Worm (Caenorhabditis elegans) whole organism, late embryonic: ENCODE measurements around the gene W09D6.4.

Source experiments
- C38D4.7 ChIP-seq: fragments of 200-800 bp; sonication (Bioruptor generic); optimal IDR thresholded peaks from 2 replicates; lab custom pipeline; 2018; ENCODE audit warnings: mild to moderate bottlenecking, missing genetic modification characterization, moderate library complexity, missing compliant biosample characterization
- F13H6.1 ChIP-seq: sonication (generic microtip); optimal IDR thresholded peaks from 2 replicates; lab custom pipeline; 2016; ENCODE audit warnings: missing genetic modification characterization, missing compliant biosample characterization
- K02D7.2 ChIP-seq: sonication (generic microtip); optimal IDR thresholded peaks from 2 replicates; lab custom pipeline; 2017; ENCODE audit warnings: mild to moderate bottlenecking, missing genetic modification characterization, missing compliant biosample characterization
- K09A11.1 ChIP-seq: sonication (generic microtip); optimal IDR thresholded peaks from 2 replicates; lab custom pipeline; 2017; ENCODE audit warnings: antibody characterized with exemption, mild to moderate bottlenecking, missing genetic modification characterization, missing compliant biosample characterization; ENCODE audit not compliant: insufficient read depth
- T23F11.4 ChIP-seq: fragments of 200-800 bp; sonication (Bioruptor generic); optimal IDR thresholded peaks from 2 replicates; lab custom pipeline; 2018; ENCODE audit warnings: mild to moderate bottlenecking, missing genetic modification characterization, missing compliant biosample characterization
- Y22D7AL.16 ChIP-seq: sonication (generic microtip); optimal IDR thresholded peaks from 2 replicates; lab custom pipeline; 2016; ENCODE audit warnings: missing genetic modification characterization, missing compliant biosample characterization
- ahr-1 ChIP-seq: sonication (generic microtip); optimal IDR thresholded peaks from 2 replicates; lab custom pipeline; 2016; ENCODE audit warnings: missing genetic modification characterization, missing compliant biosample characterization
- ama-1 ChIP-seq: fragments of 150-350 bp; optimal IDR thresholded peaks from 2 replicates; lab custom pipeline; 2014
- ceh-14 ChIP-seq: sonication (generic microtip); optimal IDR thresholded peaks from 2 replicates; lab custom pipeline; 2016; ENCODE audit warnings: missing genotype, missing genetic modification characterization, missing compliant biosample characterization
- ceh-19 ChIP-seq: fragments of 200-800 bp; sonication (Bioruptor generic); optimal IDR thresholded peaks from 2 replicates; lab custom pipeline; 2018; ENCODE audit warnings: mild to moderate bottlenecking, missing genetic modification characterization, missing compliant biosample characterization
- ceh-30 ChIP-seq: fragments of 150-350 bp; optimal IDR thresholded peaks from 2 replicates; lab custom pipeline; 2014; ENCODE audit warnings: missing biosample characterization, missing genetic modification characterization
- ceh-31 ChIP-seq: sonication (generic microtip); optimal IDR thresholded peaks from 2 replicates; lab custom pipeline; 2016; ENCODE audit warnings: missing genetic modification characterization, missing compliant biosample characterization
- ceh-34 ChIP-seq: sonication (generic microtip); optimal IDR thresholded peaks from 2 replicates; lab custom pipeline; 2016; ENCODE audit warnings: mild to moderate bottlenecking, missing genetic modification characterization, missing compliant biosample characterization
- ceh-45 ChIP-seq: fragments of 200-800 bp; sonication (Bioruptor generic); IDR thresholded peaks from 2 replicates; pipeline ENCODE4 v1.3.6; 2022; ENCODE audit warnings: missing genetic modification reagents, missing genetic modification characterization, missing compliant biosample characterization
- ceh-48 ChIP-seq: sonication (generic microtip); optimal IDR thresholded peaks from 2 replicates; lab custom pipeline; 2016; ENCODE audit warnings: missing genetic modification characterization, inconsistent platforms, missing compliant biosample characterization
- ceh-6 ChIP-seq: fragments of 200-800 bp; sonication (Bioruptor generic); optimal IDR thresholded peaks from 2 replicates; lab custom pipeline; 2018; ENCODE audit warnings: mild to moderate bottlenecking, missing genetic modification characterization, missing compliant biosample characterization
- ceh-9 ChIP-seq: sonication (generic microtip); optimal IDR thresholded peaks from 2 replicates; lab custom pipeline; 2016; ENCODE audit warnings: mild to moderate bottlenecking, missing genetic modification characterization, inconsistent platforms, missing compliant biosample characterization
- che-1 ChIP-seq: sonication (generic microtip); optimal IDR thresholded peaks from 2 replicates; lab custom pipeline; 2016; ENCODE audit warnings: mild to moderate bottlenecking, missing genetic modification characterization, missing compliant biosample characterization
- dmd-4 ChIP-seq: sonication (generic microtip); optimal IDR thresholded peaks from 2 replicates; lab custom pipeline; 2016; ENCODE audit warnings: borderline replicate concordance, missing genetic modification characterization, missing compliant biosample characterization
- dve-1 ChIP-seq: sonication (generic microtip); optimal IDR thresholded peaks from 2 replicates; lab custom pipeline; 2017; ENCODE audit warnings: antibody characterized with exemption, mild to moderate bottlenecking, missing genetic modification characterization, missing compliant biosample characterization
- elt-4 ChIP-seq: sonication (generic microtip); optimal IDR thresholded peaks from 2 replicates; lab custom pipeline; 2016; ENCODE audit warnings: missing genetic modification characterization, missing compliant biosample characterization
- ets-4 ChIP-seq: sonication (generic microtip); optimal IDR thresholded peaks from 2 replicates; lab custom pipeline; 2016; ENCODE audit warnings: missing genetic modification characterization, missing compliant biosample characterization
- eyg-1 ChIP-seq: sonication (generic microtip); optimal IDR thresholded peaks from 2 replicates; lab custom pipeline; 2016; ENCODE audit warnings: missing genotype, missing genetic modification characterization, missing compliant biosample characterization
- fkh-10 ChIP-seq: fragments of 150-350 bp; optimal IDR thresholded peaks from 2 replicates; lab custom pipeline; 2014; ENCODE audit warnings: missing biosample characterization, missing genetic modification reagents, missing genetic modification characterization
- hlh-13 ChIP-seq: fragments of 200-800 bp; sonication (Bioruptor generic); optimal IDR thresholded peaks from 2 replicates; lab custom pipeline; 2018; ENCODE audit warnings: mild to moderate bottlenecking, missing genetic modification characterization, missing compliant biosample characterization
- hlh-15 ChIP-seq: sonication (generic microtip); optimal IDR thresholded peaks from 2 replicates; lab custom pipeline; 2016; ENCODE audit warnings: missing genetic modification characterization, missing compliant biosample characterization
- hlh-8 ChIP-seq: sonication (generic microtip); optimal IDR thresholded peaks from 2 replicates; lab custom pipeline; 2016; ENCODE audit warnings: missing genotype, missing genetic modification characterization, missing compliant biosample characterization
- lim-6 ChIP-seq: sonication (generic microtip); optimal IDR thresholded peaks from 2 replicates; lab custom pipeline; 2016; ENCODE audit warnings: missing genetic modification characterization, missing compliant biosample characterization
- lin-11 ChIP-seq: fragments of 200-800 bp; sonication (Bioruptor generic); optimal IDR thresholded peaks from 2 replicates; lab custom pipeline; 2018; ENCODE audit warnings: mild to moderate bottlenecking, missing genetic modification characterization, missing compliant biosample characterization
- mec-3 ChIP-seq: sonication (generic microtip); optimal IDR thresholded peaks from 2 replicates; lab custom pipeline; 2016; ENCODE audit warnings: borderline replicate concordance, missing genetic modification characterization, missing compliant biosample characterization
- nfya-1 ChIP-seq: sonication (generic microtip); optimal IDR thresholded peaks from 2 replicates; lab custom pipeline; 2017; ENCODE audit warnings: missing genetic modification characterization, mild to moderate bottlenecking, missing compliant biosample characterization, antibody characterized with exemption, moderate library complexity
- nhr-232 ChIP-seq: sonication (generic microtip); optimal IDR thresholded peaks from 2 replicates; lab custom pipeline; 2016; ENCODE audit warnings: missing genetic modification characterization, missing compliant biosample characterization
- npax-4 ChIP-seq: sonication (generic microtip); optimal IDR thresholded peaks from 2 replicates; lab custom pipeline; 2016; ENCODE audit warnings: missing genetic modification characterization, missing compliant biosample characterization
- odd-2 ChIP-seq: sonication (generic microtip); optimal IDR thresholded peaks from 2 replicates; lab custom pipeline; 2017; ENCODE audit warnings: antibody characterized with exemption, mild to moderate bottlenecking, missing genetic modification characterization, missing compliant biosample characterization
- pag-3 ChIP-seq: sonication (generic microtip); optimal IDR thresholded peaks from 2 replicates; lab custom pipeline; 2016; ENCODE audit warnings: missing compliant biosample characterization, missing genetic modification characterization, borderline replicate concordance
- pax-1 ChIP-seq: fragments of 150-350 bp; optimal IDR thresholded peaks from 2 replicates; lab custom pipeline; 2014; ENCODE audit warnings: missing biosample characterization, missing genetic modification characterization
- pha-2 ChIP-seq: sonication (generic microtip); optimal IDR thresholded peaks from 2 replicates; lab custom pipeline; 2017; ENCODE audit warnings: mild to moderate bottlenecking, missing genetic modification characterization, missing compliant biosample characterization
- pha-4 ChIP-seq: fragments of 150-350 bp; optimal IDR thresholded peaks from 2 replicates; lab custom pipeline; 2018; ENCODE audit warnings: missing biosample characterization, missing genetic modification reagents, missing genetic modification characterization
- pqm-1 ChIP-seq: sonication (generic microtip); optimal IDR thresholded peaks from 2 replicates; lab custom pipeline; 2016; ENCODE audit warnings: missing genetic modification characterization, missing compliant biosample characterization
- pros-1 ChIP-seq: fragments of 150-350 bp; optimal IDR thresholded peaks from 2 replicates; lab custom pipeline; 2014; ENCODE audit warnings: missing biosample characterization, missing genetic modification reagents, missing genetic modification characterization
- rnt-1 ChIP-seq: sonication (generic microtip); optimal IDR thresholded peaks from 2 replicates; lab custom pipeline; 2016; ENCODE audit warnings: missing genetic modification characterization, missing compliant biosample characterization
- sox-2 ChIP-seq: fragments of 200-800 bp; sonication (Bioruptor generic); IDR thresholded peaks from 2 replicates; pipeline ENCODE4 v1.3.6; 2022; ENCODE audit warnings: missing genetic modification reagents, missing genetic modification characterization, missing compliant biosample characterization
- sox-4 ChIP-seq: sonication (generic microtip); optimal IDR thresholded peaks from 2 replicates; lab custom pipeline; 2017; ENCODE audit warnings: mild to moderate bottlenecking, missing genetic modification characterization, inconsistent platforms, missing compliant biosample characterization
- syd-9 ChIP-seq: sonication (generic microtip); optimal IDR thresholded peaks from 2 replicates; lab custom pipeline; 2016; ENCODE audit warnings: mild to moderate bottlenecking, missing genetic modification characterization, moderate library complexity, missing compliant biosample characterization
- unc-3 ChIP-seq, 2 experiments: fragments of 200-800 bp in 1 of 2; sonication (Bioruptor generic) in 1 of 2; sonication (generic microtip) in 1 of 2; conservative IDR thresholded peaks in 1 of 2; optimal IDR thresholded peaks in 1 of 2; 2 replicates each; pipeline versions ENCODE4 v1.3.6 to Lab custom; 2016 to 2022; ENCODE audit warnings: missing compliant biosample characterization in 2 of 2, missing genetic modification characterization in 2 of 2, missing genetic modification reagents in 1 of 2
- unc-86 ChIP-seq: sonication (generic microtip); optimal IDR thresholded peaks from 2 replicates; lab custom pipeline; 2016; ENCODE audit warnings: missing genetic modification characterization, missing compliant biosample characterization
- zip-5 ChIP-seq: sonication (generic microtip); optimal IDR thresholded peaks from 2 replicates; lab custom pipeline; 2016; ENCODE audit warnings: missing genetic modification characterization, missing compliant biosample characterization
- ztf-16 ChIP-seq: sonication (generic microtip); optimal IDR thresholded peaks from 2 replicates; lab custom pipeline; 2017; ENCODE audit warnings: missing genetic modification characterization, missing compliant biosample characterization

W09D6.4 gene

DNA sequence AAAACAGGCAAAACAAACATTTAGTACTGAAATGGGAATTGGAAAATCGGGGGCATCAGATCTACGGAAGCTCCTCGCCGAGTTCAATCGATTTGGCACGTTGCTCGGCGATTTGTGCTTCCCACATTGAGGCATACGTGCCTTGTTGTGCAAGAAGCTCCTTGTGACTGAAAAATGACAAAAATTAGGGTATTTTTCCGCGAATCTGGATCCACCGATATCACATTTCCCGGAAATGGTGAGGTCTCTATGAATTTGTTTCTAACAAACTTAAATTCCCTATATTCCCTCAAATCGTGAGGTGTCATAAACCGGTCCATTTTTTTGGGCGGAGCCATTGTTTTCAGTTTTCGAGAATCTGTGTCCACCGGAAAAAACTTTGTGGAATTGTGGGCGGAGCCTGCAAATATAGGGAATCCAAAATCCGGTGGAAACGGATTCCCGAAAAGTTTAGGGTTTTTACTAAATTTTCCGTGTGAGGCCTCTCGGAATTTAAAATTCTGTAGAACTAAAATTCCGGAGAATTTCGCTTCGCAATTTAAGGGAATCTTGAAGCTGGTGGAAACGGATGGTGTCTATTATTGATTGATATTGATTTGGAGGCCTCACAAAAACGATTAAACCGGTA lies 12.2 kb downstream of the W09D6.4 start (continued):
- TF ChIP-seq hlh-8: peak; percentile 86
- no peak for TF ChIP-seq K09A11.1 (tag; lab: Kevin White, UChicago)
- no peak for TF ChIP-seq ama-1 (lab: Kevin White, UChicago)
- TF ChIP-seq pax-1: no peak
- peak; percentile 73 for TF ChIP-seq pha-2 (tag; lab: Kevin White, UChicago)
- peak; percentile 9 for TF ChIP-seq Y22D7AL.16
- TF ChIP-seq fkh-10 (GFP tag; lab: Kevin White, UChicago): no peak
- TF ChIP-seq unc-86 (tag; lab: Kevin White, UChicago): peak; percentile 76
- TF ChIP-seq pag-3 (tag; lab: Kevin White, UChicago): peak; percentile 60
- peak; percentile 39 for TF ChIP-seq dmd-4
- no peak for TF ChIP-seq dve-1 (tag; lab: Kevin White, UChicago)
- peak; percentile 43 for TF ChIP-seq K02D7.2 (tag; lab: Kevin White, UChicago)
- TF ChIP-seq nfya-1 (tag; lab: Kevin White, UChicago): no peak
- no peak for TF ChIP-seq pha-4
- no peak for TF ChIP-seq pros-1 (tag; lab: Kevin White, UChicago)
- TF ChIP-seq unc-3 (GFP tag; conservative IDR thresholded peaks at IDR 0.05; lab: Robert Waterston, UW): no peak
- peak; percentile 69 for TF ChIP-seq unc-3 (tag; optimal IDR thresholded peaks at IDR 0.05; lab: Kevin White, UChicago)
- peak; percentile 90 for TF ChIP-seq elt-4 (tag; lab: Kevin White, UChicago)
- TF ChIP-seq npax-4 (tag; lab: Kevin White, UChicago): no peak
- no peak for TF ChIP-seq mec-3 (tag; lab: Kevin White, UChicago)
- TF ChIP-seq rnt-1: peak; percentile 71
- TF ChIP-seq sox-2 (GFP tag; lab: Robert Waterston, UW): no peak
- peak; percentile 52 for TF ChIP-seq ceh-34
- peak; percentile 67 for TF ChIP-seq ztf-16 (tag; lab: Kevin White, UChicago)
- no peak for TF ChIP-seq ceh-30 (tag; lab: Kevin White, UChicago)
- TF ChIP-seq ceh-14 (tag; lab: Kevin White, UChicago): peak; percentile 94
- TF ChIP-seq ceh-19: peak; percentile 24

DNA sequence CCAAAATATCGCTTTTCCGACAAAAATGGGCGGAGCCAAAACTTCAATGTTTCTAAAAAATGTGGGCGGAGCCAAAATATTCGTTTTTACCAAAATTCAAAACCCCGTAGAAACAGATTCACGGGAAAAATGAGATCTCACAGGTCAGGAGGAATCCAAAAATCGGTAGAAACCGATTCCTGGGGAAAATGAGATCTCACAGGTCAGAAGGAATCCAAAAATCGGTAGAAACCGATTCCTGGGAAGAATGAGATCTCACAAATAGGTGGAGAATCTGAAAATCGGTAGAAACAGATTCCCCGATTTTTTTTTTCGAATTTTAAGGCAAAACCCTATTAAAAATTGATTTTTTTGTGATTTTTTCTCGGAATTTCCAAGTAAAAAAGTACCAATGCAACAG lies 13.9 kb downstream of the W09D6.4 start:
- TF ChIP-seq odd-2 (tag; lab: Kevin White, UChicago): no peak
- peak; percentile 36 for TF ChIP-seq lim-6 (tag; lab: Kevin White, UChicago)
- TF ChIP-seq T23F11.4 (GFP tag; lab: Kevin White, UChicago): no peak
- TF ChIP-seq zip-5 (tag; lab: Kevin White, UChicago): peak; percentile 87
- no peak for TF ChIP-seq ceh-9 (tag; lab: Kevin White, UChicago)
- no peak for TF ChIP-seq ceh-45
- TF ChIP-seq hlh-13 (GFP tag; lab: Kevin White, UChicago): no peak
- peak; percentile 71 for TF ChIP-seq mec-3 (tag; lab: Kevin White, UChicago)
- peak; percentile 49 for TF ChIP-seq ceh-34
- no peak for TF ChIP-seq lin-11 (tag; lab: Kevin White, UChicago)
- TF ChIP-seq C38D4.7 (GFP tag; lab: Kevin White, UChicago): no peak
- TF ChIP-seq ceh-48: no peak
- peak; percentile 81 for TF ChIP-seq ets-4 (tag; lab: Kevin White, UChicago)
- peak; percentile 43 for TF ChIP-seq syd-9 (tag; lab: Kevin White, UChicago)
- TF ChIP-seq Y22D7AL.16: no peak
- peak; percentile 77 for TF ChIP-seq hlh-8
- TF ChIP-seq ceh-30 (tag; lab: Kevin White, UChicago): no peak
- TF ChIP-seq pha-2 (tag; lab: Kevin White, UChicago): no peak
- TF ChIP-seq dmd-4: no peak
- TF ChIP-seq F13H6.1 (tag; lab: Kevin White, UChicago): peak; percentile 75
- no peak for TF ChIP-seq eyg-1 (tag; lab: Kevin White, UChicago)
- no peak for TF ChIP-seq pqm-1 (tag; lab: Kevin White, UChicago)
- peak; percentile 97 for TF ChIP-seq ceh-31 (tag; lab: Kevin White, UChicago)
- no peak for TF ChIP-seq pag-3 (tag; lab: Kevin White, UChicago)
- TF ChIP-seq nhr-232 (tag; lab: Kevin White, UChicago): no peak
- TF ChIP-seq ceh-6: peak; percentile 10
- TF ChIP-seq ama-1 (lab: Kevin White, UChicago): no peak
- peak; percentile 59 for TF ChIP-seq ahr-1 (tag; lab: Kevin White, UChicago)
- no peak for TF ChIP-seq hlh-15 (tag; lab: Kevin White, UChicago)
- no peak for TF ChIP-seq che-1 (tag; lab: Kevin White, UChicago)
- TF ChIP-seq fkh-10 (GFP tag; lab: Kevin White, UChicago): no peak
- peak; percentile 0 for TF ChIP-seq ztf-16 (tag; lab: Kevin White, UChicago)
- no peak for TF ChIP-seq sox-4 (tag; lab: Kevin White, UChicago)
- peak; percentile 50 for TF ChIP-seq unc-86 (tag; lab: Kevin White, UChicago)
